Worm (Caenorhabditis elegans) whole organism, midembryonic: ENCODE results near the gene nhr-36.

Source experiments
- T22C8.4 ChIP-seq: fragments of 200-800 bp; sonication (Bioruptor generic); IDR thresholded peaks from 2 replicates; pipeline ENCODE4 v1.3.6; 2022; ENCODE audit warnings: missing genetic modification characterization, missing compliant biosample characterization
- cog-1 ChIP-seq: sonication (generic microtip); optimal IDR thresholded peaks from 2 replicates; lab custom pipeline; 2016; ENCODE audit warnings: missing genetic modification characterization, missing compliant biosample characterization
- flt-1 ChIP-seq: fragments of 200-800 bp; sonication (Bioruptor generic); IDR thresholded peaks from 2 replicates; pipeline ENCODE4 v1.3.6; 2022; ENCODE audit warnings: missing genetic modification characterization, missing compliant biosample characterization
- klf-2 ChIP-seq: fragments of 200-800 bp; sonication (Bioruptor generic); conservative IDR thresholded peaks from 2 replicates; pipeline ENCODE4 v1.3.6; 2022; ENCODE audit warnings: missing genetic modification reagents, missing genetic modification characterization, missing compliant biosample characterization
- med-1 ChIP-seq: sonication (generic microtip); optimal IDR thresholded peaks from 2 replicates; lab custom pipeline; 2017; ENCODE audit warnings: missing genetic modification characterization, mild to moderate bottlenecking, missing compliant biosample characterization, antibody characterized with exemption, missing genetic modification reagents; ENCODE audit not compliant: insufficient read depth
- ref-1 ChIP-seq: fragments of 200-800 bp; sonication (Bioruptor generic); conservative IDR thresholded peaks from 2 replicates; pipeline ENCODE4 v1.3.6; 2022; ENCODE audit warnings: missing genetic modification reagents, missing genetic modification characterization, missing compliant biosample characterization
- tab-1 ChIP-seq: fragments of 200-800 bp; sonication (Bioruptor generic); IDR thresholded peaks from 2 replicates; pipeline ENCODE4 v1.3.6; 2022; ENCODE audit warnings: missing genetic modification characterization, missing compliant biosample characterization
- ztf-23 ChIP-seq: fragments of 200-800 bp; sonication (Bioruptor generic); IDR thresholded peaks from 2 replicates; pipeline ENCODE4 v1.3.6; 2022; ENCODE audit warnings: missing genetic modification reagents, missing genetic modification characterization, missing compliant biosample characterization
- ztf-29 ChIP-seq: fragments of 200-800 bp; sonication (Bioruptor generic); IDR thresholded peaks from 2 replicates; pipeline ENCODE4 v1.3.6; 2022; ENCODE audit warnings: missing genetic modification reagents, missing genetic modification characterization, missing compliant biosample characterization

DNA sequence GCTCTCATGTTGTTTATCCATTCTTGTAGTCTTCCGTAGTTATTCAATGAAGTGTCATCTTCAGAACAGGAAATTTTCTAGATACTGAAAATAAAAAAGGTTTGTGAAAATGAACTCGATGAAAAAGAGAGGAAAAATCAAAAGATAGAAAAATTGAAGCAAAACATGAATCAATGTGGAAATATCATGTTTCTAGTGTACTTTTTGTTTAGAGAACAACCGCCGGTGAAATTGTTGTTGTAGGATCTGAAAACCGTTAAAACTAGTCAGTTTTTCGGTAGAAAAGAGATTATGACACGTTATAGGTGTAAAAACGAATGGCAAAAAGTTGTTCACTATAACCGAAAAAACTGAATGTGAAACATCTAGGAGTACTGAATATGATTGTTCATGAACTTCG lies 44.2 kb downstream of the nhr-36 start, which contains the start of gene pacs-1:
- TF ChIP-seq ztf-29 (GFP tag; lab: Robert Waterston, UW), result no peak
- no peak for TF ChIP-seq tab-1 (GFP tag; lab: Robert Waterston, UW)
- TF ChIP-seq T22C8.4, result no peak
- TF ChIP-seq ztf-23 (GFP tag; lab: Robert Waterston, UW), result no peak
- TF ChIP-seq ref-1, result no peak
- no peak for TF ChIP-seq med-1
- TF ChIP-seq klf-2 (GFP tag; lab: Robert Waterston, UW), result no peak
- no peak for TF ChIP-seq flt-1
- no peak for TF ChIP-seq cog-1 (tag; lab: Kevin White, UChicago)
